Fruit fly (Drosophila melanogaster): ENCODE measurements around the gene CG5255.
A peak's percentile ranks its signal among the peaks of the same experiment; 100 is the strongest.

DNA sequence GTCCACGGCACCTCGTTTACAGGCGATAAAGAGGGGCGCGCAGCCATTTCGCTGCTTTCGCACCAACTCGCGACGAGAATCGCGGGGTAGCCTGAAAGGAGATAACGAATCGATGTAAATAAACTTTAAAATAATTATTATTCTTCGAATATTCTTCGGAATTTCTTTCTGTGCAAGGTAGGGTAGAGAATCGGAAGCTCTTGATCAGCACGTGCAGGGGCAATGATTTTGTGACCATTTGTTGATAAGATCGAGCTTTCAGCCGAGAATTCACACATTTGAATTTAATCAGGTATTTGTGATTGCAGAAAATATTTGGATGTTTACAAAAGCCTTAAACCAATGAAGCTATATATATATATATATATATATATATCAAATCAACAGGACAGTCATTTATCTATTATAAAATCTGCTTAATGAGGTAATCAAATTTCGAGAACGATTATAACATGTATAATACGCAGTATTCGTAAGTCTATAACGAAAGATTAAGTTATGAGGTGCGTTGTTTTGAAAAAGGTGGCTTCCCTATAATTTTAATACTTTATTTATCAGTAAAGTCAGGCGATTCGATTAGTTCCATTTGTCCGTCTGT lies 10.1 kb downstream of the CG5255 start:
- no peak for TF ChIP-seq CG33017 (tag; optimal IDR thresholded peaks at IDR 0.05)
- TF ChIP-seq CG5204 (GFP tag; optimal IDR thresholded peaks at IDR 0.05) = no peak
- TF ChIP-seq CG12768 (GFP tag; optimal IDR thresholded peaks at IDR 0.05) = no peak
- no peak for TF ChIP-seq Clk (GFP tag; optimal IDR thresholded peaks at IDR 0.05)
- no peak for TF ChIP-seq Hr96 (GFP tag; optimal IDR thresholded peaks at IDR 0.05)
- TF ChIP-seq CG7101 (tag; optimal IDR thresholded peaks at IDR 0.05) = peak; percentile 7
- no peak for TF ChIP-seq Crg-1 (GFP tag; optimal IDR thresholded peaks at IDR 0.05)
- no peak for TF ChIP-seq CG1620 (GFP tag; optimal IDR thresholded peaks at IDR 0.05)
- TF ChIP-seq kay (GFP tag; ENCODE audit: borderline replicate concordance) = no peak
- no peak for TF ChIP-seq tj (GFP tag; optimal IDR thresholded peaks at IDR 0.05)
- TF ChIP-seq ovo (GFP tag; optimal IDR thresholded peaks at IDR 0.05) = no peak
- no peak for TF ChIP-seq toe (GFP tag; optimal IDR thresholded peaks at IDR 0.05)
- no peak for TF ChIP-seq pad (GFP tag; optimal IDR thresholded peaks at IDR 0.05)
